Fruit fly (Drosophila melanogaster): ENCODE data around the gene CG7246.

Gene CG7246

DNA sequence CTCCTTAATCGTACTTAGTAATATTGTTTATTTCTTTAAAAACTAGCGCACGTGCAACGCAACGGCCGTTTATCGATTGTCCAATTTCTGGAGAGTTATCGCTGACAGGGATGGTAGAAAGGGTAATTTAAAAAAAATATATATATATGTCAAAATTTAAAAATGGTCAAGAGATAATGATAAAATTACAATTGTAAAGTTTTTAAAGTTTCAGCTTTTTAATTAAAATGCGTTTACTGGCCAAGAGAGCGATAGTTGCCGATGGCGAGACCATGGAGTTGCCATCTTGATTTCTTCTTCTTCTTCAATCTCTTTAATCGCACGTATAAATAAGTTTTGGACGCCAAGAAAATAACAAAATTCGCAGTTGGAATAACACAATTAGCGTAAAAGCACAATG, at the start of gene CG7246, which contains the start of gene HP1b:
TSS of gene CG7246 (minus strand) at position 96 of the 400 bp plus-strand sequence.
TSS of gene HP1b (plus strand) at position 102 of the 400 bp plus-strand sequence.
- TF ChIP-seq CG8478 (optimal IDR thresholded peaks at IDR 0.05) (no peak), CTCF (optimal IDR thresholded peaks at IDR 0.05) (no peak)

DNA sequence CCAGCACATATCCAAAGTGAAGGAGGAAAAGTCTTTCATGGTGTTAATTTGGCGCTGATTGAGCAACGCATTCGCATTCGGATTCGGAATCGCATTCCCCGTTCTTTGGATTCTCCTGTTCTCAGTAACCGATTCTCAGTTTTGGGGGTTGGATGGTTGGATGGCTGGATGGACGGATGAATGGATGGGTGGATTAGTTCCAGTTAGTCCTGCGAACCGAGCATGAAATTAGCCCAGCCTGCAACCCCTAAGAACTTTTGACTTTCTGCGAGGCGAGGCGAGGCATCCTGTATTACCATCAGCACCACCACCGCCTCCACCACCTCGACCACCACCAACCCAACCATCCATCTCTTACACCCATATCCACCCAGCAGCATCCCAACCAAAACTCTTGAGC, 49.4 kb upstream of the CG7246 start:
- no peak for TF ChIP-seq CG8478 (optimal IDR thresholded peaks at IDR 0.05)
- TF ChIP-seq CTCF (optimal IDR thresholded peaks at IDR 0.05): no peak

DNA sequence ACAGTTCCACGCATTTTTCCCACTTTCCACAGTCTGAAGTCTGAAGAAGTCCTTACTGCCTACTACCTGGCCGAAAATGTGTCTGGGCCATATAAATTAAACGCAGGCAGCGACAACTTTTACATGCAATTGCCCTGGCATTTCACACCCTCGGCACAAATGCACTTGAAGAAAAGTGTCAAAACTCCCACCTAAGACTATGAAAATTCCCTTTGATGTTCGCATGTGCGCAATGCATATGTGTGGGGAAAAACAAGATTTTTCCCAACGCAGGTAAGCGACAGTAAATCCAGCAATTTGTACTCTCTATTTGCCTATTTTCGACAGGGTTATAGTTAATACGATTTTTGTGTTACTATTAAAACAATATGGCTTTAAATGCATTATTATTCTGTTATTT, 48.6 kb upstream of the CG7246 start:
- TF ChIP-seq CTCF (optimal IDR thresholded peaks at IDR 0.05): no peak

- TF ChIP-seq CTCF (optimal IDR thresholded peaks at IDR 0.05) (no peak), CG8478 (optimal IDR thresholded peaks at IDR 0.05) (no peak)
These were observed 47.1 kb upstream of the CG7246 start for dm6 chrX:9128012-9128280.

DNA sequence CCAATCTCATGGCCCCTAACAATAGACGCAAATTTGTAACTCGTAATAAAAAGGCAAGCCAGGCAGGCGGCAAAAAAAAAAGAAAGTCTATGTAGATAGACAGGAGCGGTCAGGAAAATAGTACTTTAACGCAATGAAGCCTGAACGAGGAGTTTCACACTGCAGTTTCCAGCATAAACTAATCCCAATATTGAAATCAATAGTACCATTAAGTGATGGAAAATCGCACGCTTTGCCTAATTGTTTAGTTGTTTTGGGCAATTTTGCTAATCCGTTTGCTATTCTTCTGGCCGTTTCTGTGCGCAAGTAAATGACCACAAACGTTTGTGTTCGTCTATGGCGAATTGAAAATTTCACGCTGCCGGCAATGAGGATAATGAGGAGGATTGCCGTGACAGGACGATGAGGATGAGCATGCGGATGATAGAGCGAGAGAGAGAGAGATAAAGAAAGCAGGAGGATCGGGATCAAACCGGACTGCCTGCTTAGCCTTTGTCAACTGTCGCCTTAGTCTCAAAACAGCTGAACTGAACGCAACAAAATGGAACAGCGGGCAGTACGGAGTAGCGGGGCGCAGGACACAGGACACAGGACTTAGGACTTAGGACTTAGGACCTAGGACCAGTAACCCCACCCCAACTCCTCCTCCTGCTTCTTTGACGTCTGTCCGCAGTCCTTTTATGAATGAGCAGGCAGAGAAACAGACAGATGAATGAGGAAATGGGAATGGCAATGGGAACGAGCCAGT, 46.6 kb upstream of the CG7246 start:
- TF ChIP-seq CG8478 (optimal IDR thresholded peaks at IDR 0.05): no peak
- no peak for TF ChIP-seq CTCF (optimal IDR thresholded peaks at IDR 0.05)

DNA sequence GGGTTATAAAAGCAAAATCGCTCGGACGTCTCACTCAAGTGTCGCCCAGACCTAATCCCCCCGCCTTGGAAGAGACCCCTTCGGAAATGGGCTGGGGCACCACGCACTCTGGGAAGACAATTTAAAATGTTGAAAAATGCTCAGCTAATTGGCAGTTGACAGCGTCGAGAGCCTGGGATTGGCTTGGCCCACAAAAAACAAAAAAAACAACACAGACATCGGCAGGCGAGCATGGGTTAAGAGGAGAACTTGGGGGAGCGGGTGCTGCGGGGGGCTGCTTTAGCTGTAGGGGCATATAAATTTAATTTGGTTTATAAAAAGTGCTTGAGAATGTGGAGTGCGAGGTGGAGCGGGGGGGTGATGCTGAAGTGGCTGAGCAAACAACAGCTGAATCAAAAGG, 41.6 kb upstream of the CG7246 start:
- TF ChIP-seq CTCF (optimal IDR thresholded peaks at IDR 0.05) (no peak), CG8478 (optimal IDR thresholded peaks at IDR 0.05) (no peak)

DNA sequence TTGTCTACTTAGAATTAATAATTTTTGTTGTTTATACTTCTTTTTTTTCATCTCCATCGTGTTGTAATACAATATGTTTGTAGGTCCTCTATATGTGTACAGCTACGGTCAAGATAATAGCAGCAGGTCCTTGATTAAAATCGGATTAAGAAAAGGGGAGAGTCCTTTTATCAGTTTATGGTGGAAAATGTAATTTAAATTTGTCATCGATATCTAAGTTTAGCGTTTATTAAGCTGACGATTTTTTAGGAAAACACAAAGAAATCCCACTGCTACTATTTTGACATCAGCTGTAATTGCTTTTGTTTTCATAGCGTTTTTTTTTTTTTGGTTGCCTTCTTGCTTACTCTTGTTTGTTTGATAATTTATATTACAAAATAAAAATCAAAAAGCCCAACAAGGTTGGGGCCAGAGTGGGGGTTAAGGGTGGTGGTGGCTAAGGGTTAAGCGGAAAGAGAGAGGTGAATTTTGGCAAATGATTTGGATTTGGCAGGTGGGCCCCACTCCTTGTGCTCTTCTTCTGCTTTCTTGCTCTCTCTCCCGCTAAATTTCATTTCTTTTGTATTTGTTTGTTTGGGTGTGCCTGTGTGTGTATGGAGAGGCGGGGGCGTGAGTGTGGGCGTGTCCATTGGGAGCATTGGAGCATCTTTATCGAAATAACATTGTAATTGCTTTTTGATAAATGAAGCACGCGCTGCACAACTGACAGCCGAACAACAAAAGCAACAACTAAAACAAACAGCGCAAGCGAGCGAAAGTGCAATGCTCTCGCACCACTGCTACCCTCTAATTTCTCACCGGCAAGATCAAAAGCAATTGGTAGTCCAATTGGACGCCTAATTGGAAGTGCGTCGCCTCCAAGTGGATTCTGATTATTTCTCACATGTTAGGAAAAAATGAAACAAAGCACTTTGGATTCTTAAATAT, 40.2 kb upstream of the CG7246 start:
- no peak for TF ChIP-seq CTCF (optimal IDR thresholded peaks at IDR 0.05)
- no peak for TF ChIP-seq CG8478 (optimal IDR thresholded peaks at IDR 0.05)

DNA sequence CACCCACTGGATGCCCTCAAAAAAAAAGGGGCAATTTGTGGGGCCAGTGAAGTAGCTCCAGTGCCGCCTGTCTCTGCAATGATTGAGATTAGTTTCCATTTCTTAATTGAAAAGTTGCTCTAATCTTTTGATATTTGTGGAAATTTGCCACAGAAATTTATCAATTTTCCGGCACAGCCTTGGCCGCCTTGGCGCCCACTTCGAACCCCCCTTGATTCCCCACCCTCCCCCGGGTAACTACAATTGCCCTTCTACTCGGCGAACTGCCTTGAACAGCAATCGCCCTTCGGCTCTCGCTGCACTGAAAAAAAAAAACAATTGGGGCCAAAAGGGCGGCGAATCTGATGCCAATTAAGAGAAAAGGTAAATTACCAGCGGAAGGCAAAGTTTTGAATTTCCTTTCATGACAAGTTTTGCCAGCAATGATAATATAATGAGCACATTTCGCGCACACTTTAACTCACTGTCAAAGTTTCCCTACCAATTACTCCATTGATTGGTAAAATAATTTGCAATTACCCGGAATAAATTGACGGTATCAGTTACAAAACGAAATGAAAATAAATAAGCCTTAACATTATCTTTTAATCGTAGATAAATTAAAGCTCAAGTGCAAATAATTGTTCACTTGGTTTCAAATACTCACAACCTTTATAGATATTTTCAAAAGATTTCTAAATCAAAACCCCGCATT, 39.0 kb upstream of the CG7246 start:
- no peak for TF ChIP-seq CTCF (optimal IDR thresholded peaks at IDR 0.05)
- no peak for TF ChIP-seq CG8478 (optimal IDR thresholded peaks at IDR 0.05)

- TF ChIP-seq CG8478 (optimal IDR thresholded peaks at IDR 0.05) (no peak), CTCF (optimal IDR thresholded peaks at IDR 0.05) (no peak)
These were observed 38.2 kb upstream of the CG7246 start for dm6 chrX:9118961-9119633.

DNA sequence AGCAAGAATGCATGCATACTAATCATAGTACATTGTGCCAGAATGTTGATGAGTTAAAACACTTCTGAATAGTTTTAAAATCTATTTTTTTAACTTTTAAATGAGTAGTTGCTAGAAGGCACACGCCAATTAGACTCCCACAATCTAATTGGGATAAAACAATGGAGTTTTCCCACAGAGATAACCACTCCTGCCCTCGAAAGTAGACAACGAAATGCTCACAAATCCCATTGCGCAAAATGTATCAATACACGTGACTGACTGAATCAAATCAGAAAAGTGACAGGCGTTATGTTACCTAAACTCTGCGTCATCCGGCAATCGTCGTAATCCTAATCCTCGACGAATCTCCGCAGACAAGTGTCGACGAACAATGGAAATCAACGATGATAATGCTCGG, 37.0 kb upstream of the CG7246 start:
- TF ChIP-seq CG8478 (optimal IDR thresholded peaks at IDR 0.05): no peak
- no peak for TF ChIP-seq CTCF (optimal IDR thresholded peaks at IDR 0.05)

DNA sequence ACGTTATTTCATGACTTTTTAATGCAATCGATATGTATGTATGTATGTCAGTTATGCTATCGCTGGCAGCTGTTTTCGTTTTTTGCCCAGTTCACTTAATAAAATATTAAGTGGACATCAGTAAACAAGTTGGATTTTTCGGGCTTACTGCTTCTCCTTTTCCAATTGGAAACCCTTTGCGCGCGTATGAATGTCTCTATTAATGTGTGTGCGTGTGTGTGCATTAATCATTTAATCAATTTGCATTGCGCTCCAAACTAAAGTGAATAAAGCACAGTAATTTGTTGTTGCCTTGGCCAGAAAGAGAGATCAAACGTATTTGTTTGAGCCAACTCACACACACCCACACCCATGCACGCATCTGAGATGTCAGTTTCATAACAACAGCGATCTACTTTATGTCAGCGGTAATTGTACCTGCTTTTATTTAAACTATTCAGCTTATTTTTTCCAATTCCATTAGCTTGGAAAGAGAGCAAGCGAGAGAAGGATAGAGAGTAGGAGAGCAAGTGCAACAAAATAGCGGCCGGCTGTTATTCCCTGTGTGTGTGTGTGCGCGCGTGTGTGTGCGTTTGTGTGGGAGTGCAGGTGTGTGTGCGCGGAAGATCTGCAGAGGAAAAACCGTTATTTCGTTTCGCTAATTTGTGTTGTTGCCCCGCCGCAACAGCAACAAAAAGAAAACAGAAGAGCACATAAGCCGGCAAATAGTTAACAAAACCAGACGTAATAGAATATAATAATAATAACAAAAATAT, 29.5 kb upstream of the CG7246 start:
- TF ChIP-seq CTCF (optimal IDR thresholded peaks at IDR 0.05) (no peak), CG8478 (optimal IDR thresholded peaks at IDR 0.05) (no peak)

DNA sequence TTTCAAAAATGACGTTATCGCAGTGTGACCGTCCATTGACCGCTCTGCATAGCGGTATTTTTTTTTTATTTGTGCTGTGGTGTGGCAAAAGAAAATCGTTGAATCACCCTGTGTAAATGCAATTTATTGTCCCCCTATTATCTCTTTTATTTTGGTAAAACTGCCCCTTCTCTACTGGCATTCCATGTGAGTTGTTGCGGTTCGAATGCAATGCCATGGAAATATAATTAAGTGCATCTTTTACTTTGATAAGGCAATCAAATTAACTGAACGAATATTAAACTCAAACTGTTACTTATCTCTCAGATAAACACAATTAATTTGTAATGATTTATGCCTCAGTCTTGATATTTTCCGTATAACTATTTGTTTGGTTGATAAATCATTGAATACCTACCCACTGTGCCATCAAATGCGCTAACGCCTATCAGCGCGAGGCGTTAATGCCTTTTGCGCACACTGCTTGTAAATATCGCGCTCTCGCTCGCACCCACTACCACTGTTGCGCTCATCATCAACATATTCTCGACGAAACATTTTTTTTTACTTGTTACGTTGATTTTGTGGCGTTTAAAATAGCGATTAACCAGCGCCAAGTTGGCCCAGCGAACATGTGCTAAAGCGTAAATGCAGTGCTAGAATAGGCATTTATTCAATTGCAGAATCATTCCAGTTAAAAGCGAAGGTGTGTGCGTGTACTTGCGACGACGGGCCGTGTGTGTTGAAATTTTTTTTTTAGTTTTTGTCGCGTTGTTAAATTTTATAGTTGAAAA, 28.4 kb upstream of the CG7246 start:
- TF ChIP-seq CG8478 (optimal IDR thresholded peaks at IDR 0.05) (no peak), CTCF (optimal IDR thresholded peaks at IDR 0.05) (no peak)

DNA sequence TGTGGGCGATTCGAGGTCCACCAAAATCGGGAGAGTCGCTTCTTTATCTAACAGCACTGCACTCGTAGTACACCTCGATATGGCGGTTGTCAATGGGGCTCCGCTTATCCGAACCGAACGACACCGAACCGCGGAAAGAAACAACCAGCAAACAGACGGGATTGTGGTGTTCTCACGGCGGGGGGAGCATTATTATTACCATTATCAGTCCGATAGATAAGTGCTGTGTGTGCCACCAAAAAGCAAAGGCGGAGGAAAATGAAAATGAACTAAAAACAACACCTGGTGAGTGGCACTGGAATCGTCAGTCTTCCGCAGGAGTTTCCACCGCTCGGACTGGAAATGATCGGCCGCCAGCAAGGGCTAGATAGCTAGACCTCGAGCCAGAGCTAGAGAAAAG, 27.5 kb upstream of the CG7246 start, which contains the start of gene AP-1gamma:
TSS of gene AP-1gamma (plus strand) at position 305 of the 400 bp plus-strand sequence.
- TF ChIP-seq CTCF (optimal IDR thresholded peaks at IDR 0.05) (no peak), CG8478 (optimal IDR thresholded peaks at IDR 0.05) (no peak)
